Fruit fly (Drosophila melanogaster): ENCODE data around the gene CG13998.

Gene CG13998

dm6 chr2L:5975601-5976000, 19.0 kb upstream of the CG13998 start:
- TF ChIP-seq psq (GFP tag; optimal IDR thresholded peaks at IDR 0.05) (peak; percentile 4), sv (GFP tag; optimal IDR thresholded peaks at IDR 0.05) (no peak), CG32264 (GFP tag; optimal IDR thresholded peaks at IDR 0.05) (no peak), OdsH (GFP tag; optimal IDR thresholded peaks at IDR 0.05) (no peak)

- no peak for TF ChIP-seq woc (GFP tag; optimal IDR thresholded peaks at IDR 0.05)
- no peak for TF ChIP-seq tai (GFP tag; optimal IDR thresholded peaks at IDR 0.05)
- TF ChIP-seq brk (GFP tag; optimal IDR thresholded peaks at IDR 0.05) = no peak
- TF ChIP-seq foxo (GFP tag; optimal IDR thresholded peaks at IDR 0.05) = peak in 1 of 2 experiments; percentile 3
- TF ChIP-seq br (GFP tag; optimal IDR thresholded peaks at IDR 0.05) = peak; percentile 42
- peak; percentile 76 for TF ChIP-seq Hr83 (GFP tag; optimal IDR thresholded peaks at IDR 0.05; ENCODE audit: poor library complexity, severe bottlenecking)
- no peak for TF ChIP-seq jim (GFP tag; optimal IDR thresholded peaks at IDR 0.05)
- no peak for TF ChIP-seq Hr78 (GFP tag; optimal IDR thresholded peaks at IDR 0.05)
- peak; percentile 52 for TF ChIP-seq h (GFP tag; optimal IDR thresholded peaks at IDR 0.05)
- TF ChIP-seq Hnf4 (GFP tag; optimal IDR thresholded peaks at IDR 0.05) = peak; percentile 4
- TF ChIP-seq N (GFP tag; optimal IDR thresholded peaks at IDR 0.05) = no peak
- TF ChIP-seq Rel (GFP tag; optimal IDR thresholded peaks at IDR 0.05) = no peak
- TF ChIP-seq Rel (tag; optimal IDR thresholded peaks at IDR 0.05) = no peak
- TF ChIP-seq OdsH (GFP tag; optimal IDR thresholded peaks at IDR 0.05) = peak; percentile 54
- TF ChIP-seq rgr (GFP tag; optimal IDR thresholded peaks at IDR 0.05) = peak; percentile 20
- no peak for TF ChIP-seq dl (GFP tag; optimal IDR thresholded peaks at IDR 0.05; ENCODE audit: insufficient read depth in 1 of 2, partially characterized antibody in 2 of 2)
- no peak for TF ChIP-seq psq (GFP tag; optimal IDR thresholded peaks at IDR 0.05)
- no peak for TF ChIP-seq sage (GFP tag; optimal IDR thresholded peaks at IDR 0.05)
- TF ChIP-seq Abd-B (GFP tag; optimal IDR thresholded peaks at IDR 0.05) = no peak
- TF ChIP-seq dsf (GFP tag; optimal IDR thresholded peaks at IDR 0.05; ENCODE audit: borderline replicate concordance) = no peak
- TF ChIP-seq fru (GFP tag; optimal IDR thresholded peaks at IDR 0.05) = no peak
- TF ChIP-seq sv (GFP tag; optimal IDR thresholded peaks at IDR 0.05) = no peak
- no peak for TF ChIP-seq usp (GFP tag; optimal IDR thresholded peaks at IDR 0.05)
- TF ChIP-seq ey (GFP tag; optimal IDR thresholded peaks at IDR 0.05) = no peak
These were observed 18.5 kb upstream of the CG13998 start for dm6 chr2L:5975025-5975539.

dm6 chr2L:5974122-5974521, 17.5 kb upstream of the CG13998 start:
- TF ChIP-seq Jra (GFP tag; optimal IDR thresholded peaks at IDR 0.05) (no peak), Sp1 (GFP tag; optimal IDR thresholded peaks at IDR 0.05) (no peak), OdsH (GFP tag; optimal IDR thresholded peaks at IDR 0.05) (peak; percentile 23), foxo (GFP tag; optimal IDR thresholded peaks at IDR 0.05) (no peak), Hnf4 (GFP tag; optimal IDR thresholded peaks at IDR 0.05) (no peak), dsf (GFP tag; optimal IDR thresholded peaks at IDR 0.05; ENCODE audit: borderline replicate concordance) (no peak), lola (GFP tag; optimal IDR thresholded peaks at IDR 0.05) (no peak), Abd-B (GFP tag; optimal IDR thresholded peaks at IDR 0.05) (no peak), br (GFP tag; optimal IDR thresholded peaks at IDR 0.05) (no peak), HLH106 (tag; optimal IDR thresholded peaks at IDR 0.05) (no peak), brk (GFP tag; optimal IDR thresholded peaks at IDR 0.05) (peak; percentile 20), ey (GFP tag; optimal IDR thresholded peaks at IDR 0.05) (no peak), sage (GFP tag; optimal IDR thresholded peaks at IDR 0.05) (no peak), pan (optimal IDR thresholded peaks at IDR 0.05) (no peak), GATAd (GFP tag; optimal IDR thresholded peaks at IDR 0.05) (no peak), Rel (GFP tag; optimal IDR thresholded peaks at IDR 0.05) (no peak), Rel (tag; optimal IDR thresholded peaks at IDR 0.05) (peak; percentile 80), fru (GFP tag; optimal IDR thresholded peaks at IDR 0.05) (no peak), usp (GFP tag; optimal IDR thresholded peaks at IDR 0.05) (no peak)

dm6 chr2L:5972588-5973236, 16.1 kb upstream of the CG13998 start:
- TF ChIP-seq foxo (GFP tag; optimal IDR thresholded peaks at IDR 0.05) = no peak
- TF ChIP-seq woc (GFP tag; optimal IDR thresholded peaks at IDR 0.05) = no peak
- no peak for TF ChIP-seq pan (optimal IDR thresholded peaks at IDR 0.05)
- no peak for TF ChIP-seq dsf (GFP tag; optimal IDR thresholded peaks at IDR 0.05; ENCODE audit: borderline replicate concordance)
- TF ChIP-seq Rel (GFP tag; optimal IDR thresholded peaks at IDR 0.05) = no peak
- no peak for TF ChIP-seq Rel (tag; optimal IDR thresholded peaks at IDR 0.05)
